Worm (Caenorhabditis elegans) whole organism, L4 larva: ENCODE measurements around the gene C38H2.2.

Experiments
- F37D6.2 ChIP-seq: sonication (generic microtip); optimal IDR thresholded peaks from 2 replicates; lab custom pipeline; 2016; ENCODE audit warnings: mild to moderate bottlenecking, missing genetic modification characterization, missing compliant biosample characterization
- F44E2.7 ChIP-seq: fragments of 200-800 bp; sonication (Bioruptor generic); IDR thresholded peaks from 2 replicates; pipeline ENCODE4 v2.1.2; 2022; ENCODE audit warnings: missing genetic modification characterization, missing compliant biosample characterization
- F49E8.2 ChIP-seq: sonication (generic microtip); optimal IDR thresholded peaks from 2 replicates; lab custom pipeline; 2016; ENCODE audit warnings: missing compliant biosample characterization, mild to moderate bottlenecking, missing genetic modification characterization, borderline replicate concordance
- ZK337.2 ChIP-seq: fragments of 200-800 bp; sonication (Bioruptor generic); IDR thresholded peaks from 2 replicates; pipeline ENCODE4 v1.3.6; 2022; ENCODE audit warnings: missing genetic modification reagents, missing genetic modification characterization, missing compliant biosample characterization
- ceh-32 ChIP-seq: sonication (generic microtip); optimal IDR thresholded peaks from 2 replicates; lab custom pipeline; 2016; ENCODE audit warnings: mild to moderate bottlenecking, missing genetic modification characterization, missing compliant biosample characterization; ENCODE audit not compliant: poor library complexity
- ceh-44 ChIP-seq: fragments of 200-800 bp; sonication (Bioruptor generic); IDR thresholded peaks from 2 replicates; pipeline ENCODE4 v1.3.6; 2022; ENCODE audit warnings: missing genetic modification reagents, missing genetic modification characterization, missing compliant biosample characterization
- ceh-62 ChIP-seq: sonication (generic microtip); optimal IDR thresholded peaks from 2 replicates; lab custom pipeline; 2017; ENCODE audit warnings: missing biosample characterization, missing genetic modification characterization
- cey-2 ChIP-seq: sonication (generic microtip); optimal IDR thresholded peaks from 3 replicates; lab custom pipeline; 2017; ENCODE audit warnings: missing genetic modification characterization, mild to moderate bottlenecking, missing compliant biosample characterization, antibody characterized with exemption, borderline replicate concordance; ENCODE audit not compliant: insufficient read depth
- ctbp-1 ChIP-seq: fragments of 200-800 bp; sonication (Bioruptor generic); IDR thresholded peaks from 2 replicates; pipeline ENCODE4 v1.3.6; 2022; ENCODE audit warnings: missing genetic modification reagents, missing genetic modification characterization, missing compliant biosample characterization
- daf-12 ChIP-seq: fragments of 150-350 bp; optimal IDR thresholded peaks from 2 replicates; lab custom pipeline; 2014; ENCODE audit warnings: missing biosample characterization, missing genetic modification reagents, missing genetic modification characterization
- daf-19 ChIP-seq: fragments of 200-800 bp; sonication (Bioruptor generic); conservative IDR thresholded peaks from 2 replicates; pipeline ENCODE4 v1.3.6; 2022; ENCODE audit warnings: missing genetic modification characterization, missing compliant biosample characterization
- egl-27 ChIP-seq: sonication (generic microtip); optimal IDR thresholded peaks from 3 replicates; lab custom pipeline; 2017; ENCODE audit warnings: missing biosample characterization, missing genetic modification reagents, missing genetic modification characterization
- fos-1 ChIP-seq: fragments of 150-350 bp; optimal IDR thresholded peaks from 2 replicates; lab custom pipeline; 2014; ENCODE audit warnings: missing biosample characterization, missing genetic modification characterization
- gei-8 ChIP-seq: fragments of 200-800 bp; sonication (Bioruptor generic); optimal IDR thresholded peaks from 2 replicates; lab custom pipeline; 2018; ENCODE audit warnings: mild to moderate bottlenecking, missing genetic modification characterization, missing compliant biosample characterization
- hif-1 ChIP-seq, 2 experiments: sonication (generic microtip); optimal IDR thresholded peaks; 2 replicates each; lab custom pipeline; 2016 to 2017; ENCODE audit warnings: missing compliant biosample characterization in 2 of 2, missing genetic modification characterization in 2 of 2, missing genetic modification reagents in 2 of 2, missing genotype in 2 of 2, mild to moderate bottlenecking in 1 of 2
- hmg-1.1 ChIP-seq: fragments of 200-800 bp; sonication (Bioruptor generic); IDR thresholded peaks from 2 replicates; pipeline ENCODE4 v1.3.6; 2022; ENCODE audit warnings: missing genetic modification reagents, missing genetic modification characterization, missing compliant biosample characterization
- lin-15B ChIP-seq: fragments of 150-350 bp; sonication (generic microtip); optimal IDR thresholded peaks from 3 replicates; lab custom pipeline; 2014; ENCODE audit warnings: missing biosample characterization, missing genetic modification characterization
- lin-38 ChIP-seq: fragments of 200-800 bp; sonication (Bioruptor generic); IDR thresholded peaks from 2 replicates; pipeline ENCODE4 v1.3.6; 2022; ENCODE audit warnings: missing genetic modification reagents, missing genetic modification characterization, missing compliant biosample characterization
- lin-39 ChIP-seq: fragments of 150-350 bp; optimal IDR thresholded peaks from 2 replicates; lab custom pipeline; 2014; ENCODE audit warnings: missing biosample characterization, missing genetic modification reagents, missing genetic modification characterization
- lir-3 ChIP-seq: sonication (generic microtip); optimal IDR thresholded peaks from 2 replicates; lab custom pipeline; 2016; ENCODE audit warnings: mild to moderate bottlenecking, missing genetic modification characterization, missing compliant biosample characterization
- mep-1 ChIP-seq: fragments of 150-350 bp; sonication (generic microtip); optimal IDR thresholded peaks from 3 replicates; lab custom pipeline; 2014; ENCODE audit warnings: missing biosample characterization, missing genetic modification characterization
- mes-2 ChIP-seq: sonication (generic microtip); optimal IDR thresholded peaks from 2 replicates; lab custom pipeline; 2016; ENCODE audit warnings: missing genotype, mild to moderate bottlenecking, missing genetic modification characterization, missing compliant biosample characterization; ENCODE audit not compliant: poor library complexity, severe bottlenecking
- nhr-237 ChIP-seq: sonication (generic microtip); optimal IDR thresholded peaks from 2 replicates; lab custom pipeline; 2017; ENCODE audit warnings: missing biosample characterization, missing genetic modification characterization
- nhr-28 ChIP-seq: fragments of 150-350 bp; optimal IDR thresholded peaks from 2 replicates; lab custom pipeline; 2014; ENCODE audit warnings: missing biosample characterization, missing genetic modification characterization
- nhr-41 ChIP-seq: fragments of 200-800 bp; sonication (Bioruptor generic); IDR thresholded peaks from 2 replicates; pipeline ENCODE4 v1.3.6; 2022; ENCODE audit warnings: missing genetic modification reagents, missing genetic modification characterization, missing compliant biosample characterization
- php-3 ChIP-seq: fragments of 200-800 bp; sonication (Bioruptor generic); IDR thresholded peaks from 2 replicates; pipeline ENCODE4 v1.3.6; 2022; ENCODE audit warnings: missing genetic modification reagents, missing genetic modification characterization, missing compliant biosample characterization
- snpc-4 ChIP-seq: fragments of 150-350 bp; optimal IDR thresholded peaks from 2 replicates; lab custom pipeline; 2014; ENCODE audit warnings: missing biosample characterization, missing genetic modification characterization
- spr-1 ChIP-seq: sonication (generic microtip); optimal IDR thresholded peaks from 2 replicates; lab custom pipeline; 2016; ENCODE audit warnings: mild to moderate bottlenecking, missing genetic modification characterization, missing compliant biosample characterization
- tag-97 ChIP-seq: fragments of 200-800 bp; sonication (Bioruptor generic); IDR thresholded peaks from 2 replicates; pipeline ENCODE4 v1.3.6; 2022; ENCODE audit warnings: missing genetic modification characterization, missing compliant biosample characterization
- unc-62 ChIP-seq, 3 experiments: fragments of 150-350 bp in 1 of 3; sonication (generic microtip); optimal IDR thresholded peaks in 2 of 3; peaks in 1 of 3; 1 replicate in 1 of 3; 2 replicates in 2 of 3; lab custom pipeline; 2014 to 2017; ENCODE audit warnings: missing biosample characterization in 3 of 3, missing genetic modification characterization in 3 of 3, missing genetic modification reagents in 3 of 3, missing genotype in 1 of 3
- vab-7 ChIP-seq: fragments of 200-800 bp; sonication (Bioruptor generic); IDR thresholded peaks from 2 replicates; pipeline ENCODE4 v1.3.6; 2022; ENCODE audit warnings: missing genetic modification reagents, missing genetic modification characterization, missing compliant biosample characterization
- zag-1 ChIP-seq: fragments of 150-350 bp; optimal IDR thresholded peaks from 2 replicates; lab custom pipeline; 2014; ENCODE audit warnings: missing biosample characterization, missing genetic modification characterization
- zfp-2 ChIP-seq: sonication (generic microtip); optimal IDR thresholded peaks from 2 replicates; lab custom pipeline; 2016; ENCODE audit warnings: mild to moderate bottlenecking, missing genetic modification characterization, missing compliant biosample characterization
- ztf-11 ChIP-seq: fragments of 150-350 bp; optimal IDR thresholded peaks from 2 replicates; lab custom pipeline; 2014; ENCODE audit warnings: missing biosample characterization, missing genetic modification characterization
- ztf-7 ChIP-seq: fragments of 150-350 bp; optimal IDR thresholded peaks from 2 replicates; lab custom pipeline; 2014; ENCODE audit warnings: missing biosample characterization, missing genetic modification characterization

Gene C38H2.2

DNA sequence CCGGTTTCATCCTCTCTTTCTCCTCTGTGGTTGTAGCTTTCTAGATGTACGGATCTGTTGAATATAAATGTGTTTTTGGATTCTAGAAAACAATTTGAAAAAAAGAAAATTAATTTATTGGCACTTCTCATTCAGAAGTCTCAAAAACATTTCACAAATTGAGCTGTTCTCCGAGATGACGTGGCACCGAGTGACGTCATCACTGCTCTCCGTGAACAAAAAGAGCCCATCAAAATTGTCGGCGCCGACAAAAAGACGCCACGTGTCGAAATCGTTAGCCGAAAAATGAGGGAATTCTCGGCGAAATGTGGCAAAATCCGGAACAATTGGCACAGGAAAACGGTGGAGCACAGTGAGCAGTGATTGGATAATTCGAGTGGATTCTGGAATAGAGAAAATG lies 40.1 kb downstream of the C38H2.2 start:
- no peak for TF ChIP-seq lir-3
- TF ChIP-seq ZK337.2 (GFP tag; lab: Robert Waterston, UW) = no peak
- no peak for TF ChIP-seq fos-1 (tag; lab: Kevin White, UChicago)
- no peak for TF ChIP-seq ctbp-1 (GFP tag; lab: Robert Waterston, UW)
- no peak for TF ChIP-seq ceh-44 (GFP tag; lab: Robert Waterston, UW)
- no peak for TF ChIP-seq daf-12 (tag; lab: Kevin White, UChicago)

DNA sequence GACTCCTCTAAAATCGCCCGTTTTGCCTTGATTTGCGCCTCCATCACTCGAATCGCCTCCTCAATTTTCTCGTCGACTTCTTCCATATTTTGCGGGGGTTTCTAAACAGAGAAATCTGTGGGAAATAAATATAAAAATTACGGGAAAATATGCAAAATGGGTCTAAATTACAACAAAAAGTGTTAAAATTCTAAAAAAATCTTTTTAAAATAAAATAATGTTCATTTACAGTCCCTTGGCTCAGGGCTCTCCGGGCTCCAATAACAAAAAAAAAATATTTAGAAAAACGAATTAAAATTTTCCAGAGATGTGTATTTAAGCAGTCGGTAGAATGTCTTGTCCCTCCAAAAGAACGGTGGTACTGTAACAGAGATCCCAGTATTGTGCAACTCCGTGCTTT lies 42.3 kb downstream of the C38H2.2 start, which contains the start of gene M03C11.6:
Gene M03C11.6, minus strand, starts transcription at position 101 of the 400 bp plus-strand sequence.
- TF ChIP-seq fos-1 (tag; lab: Kevin White, UChicago) (no peak), nhr-237 (tag; lab: Kevin White, UChicago) (no peak), ctbp-1 (GFP tag; lab: Robert Waterston, UW) (no peak), ceh-62 (no peak), gei-8 (GFP tag; lab: Kevin White, UChicago) (no peak), vab-7 (GFP tag; lab: Robert Waterston, UW) (no peak), ZK337.2 (GFP tag; lab: Robert Waterston, UW) (no peak), cey-2 (tag; lab: Kevin White, UChicago) (no peak), hmg-1.1 (no peak), daf-19 (GFP tag; lab: Robert Waterston, UW) (no peak), tag-97 (GFP tag; lab: Robert Waterston, UW) (no peak), F37D6.2 (tag; lab: Kevin White, UChicago) (no peak), hif-1 (tag; optimal IDR thresholded peaks at IDR 0.05; lab: Kevin White, UChicago) (no peak), spr-1 (tag; lab: Kevin White, UChicago) (no peak), php-3 (GFP tag; lab: Robert Waterston, UW) (no peak), ztf-7 (tag; lab: Kevin White, UChicago) (no peak), nhr-41 (GFP tag; lab: Robert Waterston, UW) (no peak), snpc-4 (no peak)

DNA sequence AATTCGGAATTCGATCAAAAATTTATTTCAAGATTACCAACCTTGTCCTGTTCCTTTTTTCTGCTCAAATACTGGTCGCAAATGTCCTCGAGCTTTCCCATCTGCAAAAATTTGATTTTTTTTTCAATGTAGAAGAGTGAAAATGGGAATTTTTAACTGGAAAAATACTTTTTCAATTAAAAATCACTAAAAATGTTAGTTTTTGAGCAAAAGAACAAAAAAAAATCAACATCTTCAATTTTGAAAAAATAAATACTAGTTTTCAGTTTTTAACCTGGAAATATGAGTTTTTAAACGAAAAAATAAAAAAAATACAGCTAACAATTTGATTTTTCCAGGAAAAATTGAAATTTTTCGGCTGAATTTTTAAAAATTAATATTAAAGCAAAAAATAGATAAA lies 46.3 kb downstream of the C38H2.2 start, which contains the start of gene prp-3:
Gene prp-3, minus strand, starts transcription at position 101 of the 400 bp plus-strand sequence.
- TF ChIP-seq mep-1 (tag; lab: Kevin White, UChicago) = no peak
- no peak for TF ChIP-seq lin-38
- TF ChIP-seq F49E8.2 (tag; lab: Kevin White, UChicago) = no peak
- no peak for TF ChIP-seq nhr-28 (tag; lab: Kevin White, UChicago)
- TF ChIP-seq lin-15B (tag; lab: Kevin White, UChicago) = no peak
- TF ChIP-seq unc-62 (GFP tag; optimal IDR thresholded peaks at IDR 0.05 in 1 of 2; lab: Kevin White, UChicago) = no peak
- TF ChIP-seq unc-62 (tag; optimal IDR thresholded peaks at IDR 0.05; lab: Kevin White, UChicago) = no peak
- no peak for TF ChIP-seq egl-27
- no peak for TF ChIP-seq spr-1 (tag; lab: Kevin White, UChicago)
- TF ChIP-seq ztf-11 (tag; lab: Kevin White, UChicago) = no peak
- TF ChIP-seq F44E2.7 (GFP tag; lab: Robert Waterston, UW) = no peak
- TF ChIP-seq lin-39 (tag; lab: Kevin White, UChicago) = no peak
- no peak for TF ChIP-seq hif-1 (tag; optimal IDR thresholded peaks at IDR 0.05; lab: Kevin White, UChicago)
- TF ChIP-seq ceh-32 (tag; lab: Kevin White, UChicago) = no peak
- no peak for TF ChIP-seq zag-1 (tag; lab: Kevin White, UChicago)
- TF ChIP-seq mes-2 (tag; lab: Kevin White, UChicago) = no peak
- TF ChIP-seq tag-97 (GFP tag; lab: Robert Waterston, UW) = no peak
- TF ChIP-seq zfp-2 (tag; lab: Kevin White, UChicago) = no peak
- no peak for TF ChIP-seq nhr-237 (tag; lab: Kevin White, UChicago)
